Fruit fly (Drosophila melanogaster) whole organism, embryonic: Measurements from ENCODE around the gene ND-24.

ENCODE experiments used
- Antp ChIP-seq: fragments of 200-800 bp; sonication (Bioruptor generic); optimal IDR thresholded peaks from 3 replicates; lab custom pipeline; 2016; ENCODE audit warnings: missing biosample characterization, missing genetic modification characterization
- Atf3 ChIP-seq: fragments of 200-800 bp; sonication (Bioruptor generic); optimal IDR thresholded peaks from 3 replicates; lab custom pipeline; 2016; ENCODE audit warnings: missing biosample characterization, missing genetic modification characterization
- CG10462 ChIP-seq: fragments of 200-800 bp; sonication (Bioruptor generic); optimal IDR thresholded peaks from 2 replicates; lab custom pipeline; 2016; ENCODE audit warnings: missing biosample characterization, missing genetic modification characterization
- CG12104 ChIP-seq: fragments of 200-800 bp; sonication (Bioruptor generic); optimal IDR thresholded peaks from 3 replicates; lab custom pipeline; 2016; ENCODE audit warnings: missing biosample characterization, missing genetic modification characterization
- CG12219 ChIP-seq: fragments of 200-800 bp; sonication (Bioruptor generic); optimal IDR thresholded peaks from 3 replicates; lab custom pipeline; 2018; ENCODE audit warnings: missing biosample characterization, mild to moderate bottlenecking, missing genetic modification characterization
- CG12942 ChIP-seq: fragments of 200-800 bp; sonication (Bioruptor generic); optimal IDR thresholded peaks from 3 replicates; lab custom pipeline; 2016; ENCODE audit warnings: missing biosample characterization, missing genetic modification characterization
- CG14860 ChIP-seq: fragments of 200-800 bp; sonication (Bioruptor generic); IDR thresholded peaks from 3 replicates; pipeline ENCODE4 v1.3.6; 2022; ENCODE audit warnings: missing biosample characterization, missing genetic modification characterization; ENCODE audit not compliant: partially characterized antibody
- CG15011 ChIP-seq: fragments of 200-800 bp; sonication (Bioruptor generic); optimal IDR thresholded peaks from 3 replicates; lab custom pipeline; 2018; ENCODE audit warnings: missing biosample characterization, mild to moderate bottlenecking, missing genetic modification characterization
- CG1832 ChIP-seq: fragments of 200-800 bp; sonication (Bioruptor generic); optimal IDR thresholded peaks from 2 replicates; lab custom pipeline; 2017; ENCODE audit warnings: missing biosample characterization, mild to moderate bottlenecking, missing genetic modification characterization, inconsistent platforms
- CG18764 ChIP-seq: fragments of 200-800 bp; sonication (Bioruptor generic); optimal IDR thresholded peaks from 3 replicates; lab custom pipeline; 2016; ENCODE audit warnings: missing biosample characterization, missing genetic modification characterization
- CG30403 ChIP-seq: fragments of 200-800 bp; sonication (Bioruptor generic); optimal IDR thresholded peaks from 3 replicates; lab custom pipeline; 2016; ENCODE audit warnings: missing biosample characterization, missing genetic modification characterization
- CG31224 ChIP-seq: fragments of 200-800 bp; sonication (Bioruptor generic); IDR thresholded peaks from 2 replicates; pipeline ENCODE4 v1.3.6; 2022; ENCODE audit warnings: missing biosample characterization, missing genetic modification characterization
- CG3163 ChIP-seq: fragments of 200-800 bp; sonication (Bioruptor generic); optimal IDR thresholded peaks from 3 replicates; lab custom pipeline; 2016; ENCODE audit warnings: missing biosample characterization, missing genetic modification characterization
- CG32532 ChIP-seq: fragments of 200-800 bp; sonication (Bioruptor generic); IDR thresholded peaks from 2 replicates; pipeline ENCODE4 v1.3.6; 2022; ENCODE audit warnings: missing biosample characterization, missing genetic modification characterization
- CG32767 ChIP-seq: fragments of 200-800 bp; sonication (Bioruptor generic); IDR thresholded peaks from 2 replicates; pipeline ENCODE4 v1.3.6; 2022; ENCODE audit warnings: missing biosample characterization, missing genetic modification characterization
- CG3407 ChIP-seq: fragments of 200-800 bp; sonication (Bioruptor generic); optimal IDR thresholded peaks from 2 replicates; lab custom pipeline; 2018; ENCODE audit warnings: missing biosample characterization, mild to moderate bottlenecking, missing genetic modification characterization
- CG4328 ChIP-seq: fragments of 200-800 bp; sonication (Bioruptor generic); optimal IDR thresholded peaks from 3 replicates; lab custom pipeline; 2017; ENCODE audit warnings: missing biosample characterization, missing genetic modification reagents, missing genetic modification characterization
- CG4730 ChIP-seq: fragments of 200-800 bp; sonication (Bioruptor generic); IDR thresholded peaks from 2 replicates; pipeline ENCODE4 v1.3.6; 2022; ENCODE audit warnings: missing biosample characterization, missing genetic modification characterization
- CG5180 ChIP-seq: fragments of 200-800 bp; sonication (Bioruptor generic); optimal IDR thresholded peaks from 3 replicates; lab custom pipeline; 2017; ENCODE audit warnings: missing biosample characterization, missing genetic modification characterization, mild to moderate bottlenecking, moderate library complexity, missing genetic modification reagents
- CG6254 ChIP-seq: fragments of 200-800 bp; sonication (Bioruptor generic); optimal IDR thresholded peaks from 3 replicates; lab custom pipeline; 2017; ENCODE audit warnings: mild to moderate bottlenecking, missing biosample characterization, missing genetic modification reagents, missing genetic modification characterization
- CG6765 ChIP-seq: fragments of 200-800 bp; sonication (Bioruptor generic); optimal IDR thresholded peaks from 3 replicates; lab custom pipeline; 2017; ENCODE audit warnings: missing biosample characterization, mild to moderate bottlenecking, missing genetic modification characterization
- CG7357 ChIP-seq: fragments of 200-800 bp; sonication (Bioruptor generic); IDR thresholded peaks from 3 replicates; pipeline ENCODE4 v1.3.6; 2022; ENCODE audit warnings: missing biosample characterization, missing genetic modification characterization
- CG7987 ChIP-seq: fragments of 200-800 bp; sonication (Bioruptor generic); optimal IDR thresholded peaks from 2 replicates; lab custom pipeline; 2018; ENCODE audit warnings: missing biosample characterization, mild to moderate bottlenecking, missing genetic modification characterization, moderate library complexity
- CG8765 ChIP-seq: fragments of 200-800 bp; sonication (Bioruptor generic); IDR thresholded peaks from 2 replicates; pipeline ENCODE4 v1.3.6; 2022; ENCODE audit warnings: missing biosample characterization, missing genetic modification characterization
- CG9817 ChIP-seq: fragments of 200-800 bp; sonication (Bioruptor generic); optimal IDR thresholded peaks from 2 replicates; lab custom pipeline; 2018; ENCODE audit warnings: missing biosample characterization, mild to moderate bottlenecking, missing genetic modification characterization, moderate library complexity
- CHES-1-like ChIP-seq: fragments of 200-800 bp; sonication (Bioruptor generic); optimal IDR thresholded peaks from 2 replicates; lab custom pipeline; 2016; ENCODE audit warnings: missing biosample characterization, missing genetic modification characterization
- Camta ChIP-seq: fragments of 200-800 bp; sonication (Bioruptor generic); optimal IDR thresholded peaks from 2 replicates; lab custom pipeline; 2016; ENCODE audit warnings: missing biosample characterization, missing genetic modification characterization
- D ChIP-seq, 2 experiments: fragments of 200-800 bp in 1 of 2; fragments of >200 bp in 1 of 2; sonication (Bioruptor generic) in 1 of 2; optimal IDR thresholded peaks; 2 replicates in 1 of 2; 3 replicates in 1 of 2; lab custom pipeline; 2017; ENCODE audit warnings: mild to moderate bottlenecking in 1 of 2, missing biosample characterization in 1 of 2, missing genetic modification characterization in 1 of 2, missing genetic modification reagents in 1 of 2
- Doc2 ChIP-seq: fragments of 200-800 bp; sonication (Bioruptor generic); IDR thresholded peaks from 2 replicates; pipeline ENCODE4 v1.3.6; 2022; ENCODE audit warnings: missing biosample characterization, missing genetic modification characterization
- H2.0 ChIP-seq: fragments of 200-800 bp; sonication (Bioruptor generic); IDR thresholded peaks from 2 replicates; pipeline ENCODE4 v1.3.6; 2022; ENCODE audit warnings: missing biosample characterization, missing genetic modification characterization
- HmgZ ChIP-seq: fragments of 200-800 bp; sonication (Bioruptor generic); optimal IDR thresholded peaks from 2 replicates; lab custom pipeline; 2018; ENCODE audit warnings: missing biosample characterization, mild to moderate bottlenecking, missing genetic modification characterization
- Hr39 ChIP-seq: fragments of >200 bp; optimal IDR thresholded peaks from 2 replicates; lab custom pipeline; 2017
- Lhr ChIP-seq: fragments of 200-800 bp; sonication (Bioruptor generic); optimal IDR thresholded peaks from 3 replicates; lab custom pipeline; 2017; ENCODE audit warnings: mild to moderate bottlenecking, missing biosample characterization, missing genetic modification reagents, missing genetic modification characterization
- PHDP ChIP-seq: fragments of 200-800 bp; sonication (Bioruptor generic); optimal IDR thresholded peaks from 3 replicates; lab custom pipeline; 2018; ENCODE audit warnings: missing biosample characterization, mild to moderate bottlenecking, missing genetic modification characterization, moderate library complexity
- Taf1 ChIP-seq: fragments of 200-800 bp; sonication (Bioruptor generic); IDR thresholded peaks from 2 replicates; pipeline ENCODE4 v1.3.6; 2022; ENCODE audit warnings: missing biosample characterization, missing genetic modification characterization
- Tbp ChIP-seq: fragments of >200 bp; optimal IDR thresholded peaks from 2 replicates; lab custom pipeline; 2018; ENCODE audit warnings: missing biosample characterization, missing genetic modification characterization
- Trl ChIP-seq, 3 experiments: fragments of >200 bp in 2 of 3; fragments of 200-800 bp in 1 of 3; sonication (Bioruptor generic) in 1 of 3; optimal IDR thresholded peaks; 2 replicates in 1 of 3; 3 replicates in 2 of 3; lab custom pipeline; 2016 to 2017; ENCODE audit warnings: missing biosample characterization in 1 of 3, missing genetic modification characterization in 1 of 3
- dm ChIP-seq: fragments of 200-800 bp; sonication (Bioruptor generic); optimal IDR thresholded peaks from 3 replicates; lab custom pipeline; 2016; ENCODE audit warnings: missing biosample characterization, missing genetic modification characterization
- emc ChIP-seq: fragments of 200-800 bp; sonication (Bioruptor generic); optimal IDR thresholded peaks from 2 replicates; lab custom pipeline; 2016; ENCODE audit warnings: missing biosample characterization, missing genetic modification characterization
- fu2 ChIP-seq: fragments of 200-800 bp; sonication (Bioruptor generic); optimal IDR thresholded peaks from 2 replicates; lab custom pipeline; 2016; ENCODE audit warnings: missing biosample characterization, missing genetic modification characterization
- hth ChIP-seq: fragments of >200 bp; optimal IDR thresholded peaks from 2 replicates; lab custom pipeline; 2017; ENCODE audit warnings: inconsistent platforms
- jigr1 ChIP-seq: fragments of 200-800 bp; sonication (Bioruptor generic); IDR thresholded peaks from 3 replicates; pipeline ENCODE4 v1.3.6; 2022; ENCODE audit warnings: missing biosample characterization, missing genetic modification characterization
- ken ChIP-seq: fragments of 200-800 bp; sonication (Bioruptor generic); IDR thresholded peaks from 3 replicates; pipeline ENCODE4 v1.3.6; 2022; ENCODE audit warnings: missing biosample characterization, missing genetic modification characterization
- lbe ChIP-seq: fragments of 200-800 bp; sonication (Bioruptor generic); optimal IDR thresholded peaks from 2 replicates; lab custom pipeline; 2016; ENCODE audit warnings: missing biosample characterization, mild to moderate bottlenecking, missing genetic modification characterization
- luna ChIP-seq: fragments of 200-800 bp; sonication (Bioruptor generic); optimal IDR thresholded peaks from 2 replicates; lab custom pipeline; 2016; ENCODE audit warnings: missing biosample characterization, missing genetic modification characterization
- nmo ChIP-seq: fragments of 200-800 bp; sonication (Bioruptor generic); optimal IDR thresholded peaks from 2 replicates; lab custom pipeline; 2018; ENCODE audit warnings: missing biosample characterization, mild to moderate bottlenecking, missing genetic modification characterization, moderate library complexity
- phol ChIP-seq: fragments of 200-800 bp; sonication (Bioruptor generic); optimal IDR thresholded peaks from 3 replicates; lab custom pipeline; 2018; ENCODE audit warnings: missing biosample characterization, mild to moderate bottlenecking, missing genetic modification characterization, moderate library complexity
- repo ChIP-seq: fragments of 200-800 bp; sonication (Bioruptor generic); optimal IDR thresholded peaks from 2 replicates; lab custom pipeline; 2016; ENCODE audit warnings: missing biosample characterization, missing genetic modification characterization
- sna ChIP-seq: fragments of 200-800 bp; sonication (Bioruptor generic); IDR thresholded peaks from 2 replicates; pipeline ENCODE4 v1.3.6; 2022; ENCODE audit warnings: missing biosample characterization, missing genetic modification characterization; ENCODE audit not compliant: partially characterized antibody
- z ChIP-seq: fragments of 200-800 bp; sonication (Bioruptor generic); IDR thresholded peaks from 3 replicates; pipeline ENCODE4 v1.3.6; 2022; ENCODE audit warnings: missing biosample characterization, missing genetic modification characterization
- zf30C ChIP-seq: fragments of 200-800 bp; sonication (Bioruptor generic); optimal IDR thresholded peaks from 3 replicates; lab custom pipeline; 2018; ENCODE audit warnings: missing biosample characterization, mild to moderate bottlenecking, missing genetic modification characterization

The ND-24 gene

dm6 chrX:17599330-17599729, 32.6 kb upstream of the ND-24 start, which contains the start of gene X11L (continued):
- TF ChIP-seq phol (tag; lab: Kevin White, UChicago) (peak; percentile 70), CG15011 (GFP tag; lab: Kevin White, UChicago) (no peak), Camta (GFP tag; lab: Kevin White, UChicago) (peak; percentile 66), CG18764 (peak; percentile 64), Taf1 (peak; percentile 41; the same call in 1 of the 2 replicates), D (optimal IDR thresholded peaks at IDR 0.05; lab: Kevin White, UChicago) (no peak), D (GFP tag; optimal IDR thresholded peaks at IDR 0.05; lab: Kevin White, UChicago) (peak; percentile 26), HmgZ (peak; percentile 78), CG5180 (GFP tag; lab: Kevin White, UChicago) (peak; percentile 16), sna (GFP tag; lab: Robert Waterston, UW) (peak; percentile 83), CG3163 (GFP tag; lab: Kevin White, UChicago) (peak; percentile 56), jigr1 (GFP tag; lab: Robert Waterston, UW) (no peak), CG7357 (GFP tag; lab: Robert Waterston, UW) (peak; percentile 24; the same call in 1 of the 3 replicates), emc (GFP tag; lab: Kevin White, UChicago) (peak; percentile 52), Atf3 (GFP tag; lab: Kevin White, UChicago) (peak; percentile 29), CG4730 (GFP tag; lab: Robert Waterston, UW) (peak; percentile 53), Trl (optimal IDR thresholded peaks at IDR 0.05; lab: Kevin White, UChicago) (no peak), Trl (GFP tag; optimal IDR thresholded peaks at IDR 0.05; lab: Kevin White, UChicago) (peak; percentile 77), CG32532 (GFP tag; lab: Robert Waterston, UW) (peak; percentile 69), CG30403 (GFP tag; lab: Kevin White, UChicago) (peak; percentile 78), CG3407 (GFP tag; lab: Kevin White, UChicago) (no peak), CG12104 (GFP tag; lab: Kevin White, UChicago) (no peak), Hr39 (lab: Kevin White, UChicago) (no peak), repo (peak; percentile 54), hth (no peak), fu2 (GFP tag; lab: Kevin White, UChicago) (peak; percentile 61), CG9817 (tag; lab: Kevin White, UChicago) (no peak), lbe (GFP tag; lab: Kevin White, UChicago) (peak; percentile 75), Tbp (GFP tag; lab: Kevin White, UChicago) (no peak), H2.0 (GFP tag; lab: Robert Waterston, UW) (peak; percentile 67), PHDP (no peak), CG31224 (GFP tag; lab: Robert Waterston, UW) (0 out of 2 replicates have a peak, but pooled peaks have one; percentile 11), CG4328 (GFP tag; lab: Kevin White, UChicago) (no peak), zf30C (no peak), CG8765 (GFP tag; lab: Robert Waterston, UW) (peak; percentile 61), CG6254 (GFP tag; lab: Kevin White, UChicago) (no peak), z (GFP tag; lab: Robert Waterston, UW) (no peak), CG32767 (GFP tag; lab: Robert Waterston, UW) (no peak), CG1832 (GFP tag; lab: Kevin White, UChicago) (no peak), CG10462 (GFP tag; lab: Kevin White, UChicago) (no peak), nmo (peak; percentile 64), CG12942 (GFP tag; lab: Kevin White, UChicago) (peak; percentile 64), CHES-1-like (GFP tag; lab: Kevin White, UChicago) (peak; percentile 79), CG14860 (GFP tag; lab: Robert Waterston, UW) (peak; percentile 84), Lhr (GFP tag; lab: Kevin White, UChicago) (peak; percentile 36), luna (GFP tag; lab: Kevin White, UChicago) (no peak), CG12219 (GFP tag; lab: Kevin White, UChicago) (no peak), Antp (GFP tag; lab: Kevin White, UChicago) (peak; percentile 75), Doc2 (GFP tag; lab: Robert Waterston, UW) (no peak), CG7987 (GFP tag; lab: Kevin White, UChicago) (peak; percentile 29), dm (GFP tag; lab: Kevin White, UChicago) (peak; percentile 8), ken (GFP tag; lab: Robert Waterston, UW) (peak; percentile 79; the same call in 2 of the 3 replicates), CG6765 (GFP tag; lab: Kevin White, UChicago) (no peak)
